Worm (Caenorhabditis elegans): ENCODE measurements around the gene nono-1.

DNA sequence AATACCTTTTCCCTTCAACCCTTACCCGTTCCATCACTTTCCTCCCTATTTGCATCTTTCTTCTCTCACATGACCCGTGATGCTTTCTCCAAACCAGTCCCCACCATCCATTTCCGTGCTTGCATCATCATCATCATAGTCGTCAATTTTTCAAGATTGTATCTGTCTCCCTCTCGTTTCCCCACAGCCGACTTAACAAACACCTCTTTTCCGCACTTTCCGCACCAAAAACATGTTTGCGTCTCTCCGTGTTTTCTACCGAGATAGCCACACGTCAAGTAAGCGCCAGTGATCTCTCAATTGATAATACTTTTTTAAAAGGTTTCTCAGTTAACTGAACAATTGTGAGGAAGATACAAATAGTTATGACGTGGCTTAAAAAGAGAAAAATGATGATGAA lies 20.0 kb downstream of the nono-1 start:
- TF ChIP-seq gmeb-2 (tag; optimal IDR thresholded peaks at IDR 0.05): no peak
- no peak for TF ChIP-seq fkh-10 (GFP tag; optimal IDR thresholded peaks at IDR 0.05)
- TF ChIP-seq eyg-1 (tag; optimal IDR thresholded peaks at IDR 0.05): no peak
- peak; percentile 36 for TF ChIP-seq F13H6.1 (tag; optimal IDR thresholded peaks at IDR 0.05)
- TF ChIP-seq C38D4.7 (GFP tag; optimal IDR thresholded peaks at IDR 0.05): no peak
- TF ChIP-seq pros-1 (tag; optimal IDR thresholded peaks at IDR 0.05): no peak
- TF ChIP-seq pqm-1 (tag; optimal IDR thresholded peaks at IDR 0.05): no peak
- no peak for TF ChIP-seq pha-4 (tag; optimal IDR thresholded peaks at IDR 0.05)
